Worm (Caenorhabditis elegans) whole organism, young adult: Measurements from ENCODE around the gene acbp-4.

Experiments used
- K12H6.12 ChIP-seq: fragments of 200-800 bp; sonication (Bioruptor generic); optimal IDR thresholded peaks from 2 replicates; lab custom pipeline; 2018; ENCODE audit warnings: mild to moderate bottlenecking, missing genetic modification characterization, missing compliant biosample characterization
- Y95B8A.8 ChIP-seq: fragments of 200-800 bp; sonication (Bioruptor generic); IDR thresholded peaks from 2 replicates; pipeline ENCODE4 v1.3.6; 2022; ENCODE audit warnings: missing genetic modification reagents, missing genetic modification characterization, missing compliant biosample characterization
- ZK185.1 ChIP-seq: sonication (generic microtip); optimal IDR thresholded peaks from 2 replicates; lab custom pipeline; 2016; ENCODE audit warnings: mild to moderate bottlenecking, missing genetic modification characterization, missing compliant biosample characterization; ENCODE audit not compliant: poor library complexity, severe bottlenecking
- ama-1 ChIP-seq, 3 experiments: fragments of 150-350 bp in 1 of 3; sonication (generic microtip) in 2 of 3; optimal IDR thresholded peaks; 2 replicates each; lab custom pipeline; 2014 to 2018; ENCODE audit warnings: missing biosample characterization in 2 of 3, missing genetic modification characterization in 2 of 3, missing genetic modification reagents in 2 of 3
- attf-5 ChIP-seq: fragments of 200-800 bp; sonication (Bioruptor generic); optimal IDR thresholded peaks from 2 replicates; lab custom pipeline; 2018; ENCODE audit warnings: mild to moderate bottlenecking, missing genetic modification characterization, missing compliant biosample characterization
- bed-1 ChIP-seq: fragments of 200-800 bp; sonication (Bioruptor generic); IDR thresholded peaks from 2 replicates; pipeline ENCODE4 v1.3.6; 2022; ENCODE audit warnings: missing genetic modification reagents, missing genetic modification characterization, missing compliant biosample characterization
- ccch-3 ChIP-seq: fragments of 200-800 bp; sonication (Bioruptor generic); optimal IDR thresholded peaks from 2 replicates; lab custom pipeline; 2018; ENCODE audit warnings: mild to moderate bottlenecking, missing genetic modification characterization, missing compliant biosample characterization
- ceh-100 ChIP-seq: fragments of 200-800 bp; sonication (Bioruptor generic); IDR thresholded peaks from 2 replicates; pipeline ENCODE4 v1.3.6; 2022; ENCODE audit warnings: missing genetic modification reagents, missing genetic modification characterization, missing compliant biosample characterization
- ceh-27 ChIP-seq: fragments of 200-800 bp; sonication (Bioruptor generic); optimal IDR thresholded peaks from 2 replicates; lab custom pipeline; 2018; ENCODE audit warnings: mild to moderate bottlenecking, missing genetic modification characterization, moderate library complexity, missing compliant biosample characterization
- ceh-91 ChIP-seq: fragments of 200-800 bp; sonication (Bioruptor generic); IDR thresholded peaks from 2 replicates; pipeline ENCODE4 v1.3.6; 2022; ENCODE audit warnings: missing genetic modification reagents, missing genetic modification characterization, missing compliant biosample characterization
- dpl-1 ChIP-seq: fragments of 150-350 bp; optimal IDR thresholded peaks from 2 replicates; lab custom pipeline; 2014; ENCODE audit warnings: missing biosample characterization, missing genetic modification reagents, missing genetic modification characterization
- efl-1 ChIP-seq: fragments of 150-350 bp; optimal IDR thresholded peaks from 2 replicates; lab custom pipeline; 2014; ENCODE audit warnings: missing biosample characterization, missing genetic modification reagents, missing genetic modification characterization
- ekl-4 ChIP-seq: fragments of 200-800 bp; sonication (Bioruptor generic); IDR thresholded peaks from 2 replicates; pipeline ENCODE4 v1.3.6; 2022; ENCODE audit warnings: missing genetic modification reagents, missing genetic modification characterization, missing compliant biosample characterization
- him-1 ChIP-seq: sonication (generic microtip); optimal IDR thresholded peaks from 2 replicates; lab custom pipeline; 2016; ENCODE audit warnings: missing genotype, missing genetic modification reagents, missing genetic modification characterization, missing compliant biosample characterization
- hlh-26 ChIP-seq: fragments of 200-800 bp; sonication (Bioruptor generic); conservative IDR thresholded peaks from 2 replicates; pipeline ENCODE4 v1.3.6; 2022; ENCODE audit warnings: missing genetic modification reagents, missing genetic modification characterization, missing compliant biosample characterization
- hmg-1.2 ChIP-seq: fragments of 200-800 bp; sonication (Bioruptor generic); IDR thresholded peaks from 2 replicates; pipeline ENCODE4 v1.3.6; 2022; ENCODE audit warnings: missing genetic modification reagents, missing genetic modification characterization, missing compliant biosample characterization
- let-526 ChIP-seq: fragments of 200-800 bp; sonication (Bioruptor generic); IDR thresholded peaks from 2 replicates; pipeline ENCODE4 v1.3.6; 2022; ENCODE audit warnings: missing genetic modification reagents, missing genetic modification characterization, missing compliant biosample characterization
- let-607 ChIP-seq, 2 experiments: fragments of 200-800 bp in 1 of 2; sonication (Bioruptor generic) in 1 of 2; sonication (generic microtip) in 1 of 2; optimal IDR thresholded peaks; 2 replicates each; lab custom pipeline; 2016 to 2018; ENCODE audit warnings: mild to moderate bottlenecking in 2 of 2, missing compliant biosample characterization in 2 of 2, missing genetic modification characterization in 2 of 2, moderate library complexity in 2 of 2, missing genotype in 1 of 2
- lin-35 ChIP-seq, 3 experiments: fragments of 150-350 bp in 2 of 3; sonication (generic microtip) in 1 of 3; optimal IDR thresholded peaks; 2 replicates each; lab custom pipeline; 2014 to 2018; ENCODE audit warnings: missing biosample characterization in 3 of 3, missing genetic modification characterization in 3 of 3, missing genetic modification reagents in 3 of 3
- lin-54 ChIP-seq: fragments of 200-800 bp; sonication (Bioruptor generic); optimal IDR thresholded peaks from 2 replicates; lab custom pipeline; 2018; ENCODE audit warnings: mild to moderate bottlenecking, missing genetic modification characterization, missing compliant biosample characterization
- mcd-1 ChIP-seq: fragments of 200-800 bp; sonication (Bioruptor generic); IDR thresholded peaks from 2 replicates; pipeline ENCODE4 v1.3.6; 2022; ENCODE audit warnings: missing genetic modification reagents, missing genetic modification characterization, missing compliant biosample characterization
- nfya-1 ChIP-seq: sonication (generic microtip); optimal IDR thresholded peaks from 2 replicates; lab custom pipeline; 2017; ENCODE audit warnings: antibody characterized with exemption, missing compliant biosample characterization, missing genetic modification characterization, borderline replicate concordance; ENCODE audit not compliant: insufficient read depth
- nfyb-1 ChIP-seq: fragments of 200-800 bp; sonication (Bioruptor generic); IDR thresholded peaks from 2 replicates; pipeline ENCODE4 v1.3.6; 2022; ENCODE audit warnings: missing genetic modification reagents, missing genetic modification characterization, missing compliant biosample characterization
- nhr-80 ChIP-seq: sonication (generic microtip); optimal IDR thresholded peaks from 2 replicates; lab custom pipeline; 2016; ENCODE audit warnings: missing genetic modification characterization, missing compliant biosample characterization
- repo-1 ChIP-seq: sonication (generic microtip); optimal IDR thresholded peaks from 2 replicates; lab custom pipeline; 2017; ENCODE audit warnings: mild to moderate bottlenecking, missing genetic modification characterization, missing compliant biosample characterization
- sdz-38 ChIP-seq: sonication (generic microtip); optimal IDR thresholded peaks from 2 replicates; lab custom pipeline; 2016; ENCODE audit warnings: missing genotype, missing genetic modification characterization, missing compliant biosample characterization
- snpc-1.3 ChIP-seq: sonication (generic microtip); optimal IDR thresholded peaks from 2 replicates; lab custom pipeline; 2017; ENCODE audit warnings: missing genetic modification characterization, mild to moderate bottlenecking, missing compliant biosample characterization, antibody characterized with exemption, moderate library complexity, missing genotype, missing genetic modification reagents; ENCODE audit not compliant: insufficient read depth
- snpc-3.4 ChIP-seq: sonication (generic microtip); optimal IDR thresholded peaks from 2 replicates; lab custom pipeline; 2017; ENCODE audit warnings: missing genetic modification characterization, mild to moderate bottlenecking, missing compliant biosample characterization, antibody characterized with exemption, moderate library complexity, missing genotype, missing genetic modification reagents
- snpc-4 ChIP-seq, 5 experiments: fragments of 150-350 bp in 1 of 5; sonication (generic microtip) in 4 of 5; optimal IDR thresholded peaks; 2 replicates each; lab custom pipeline; 2014 to 2018; ENCODE audit warnings: missing genetic modification characterization in 5 of 5, missing biosample characterization in 3 of 5, antibody characterized with exemption in 2 of 5, mild to moderate bottlenecking in 2 of 5, missing compliant biosample characterization in 2 of 5, missing genotype in 2 of 5, moderate library complexity in 2 of 5, missing genetic modification reagents in 1 of 5
- somi-1 ChIP-seq: fragments of 200-800 bp; sonication (Bioruptor generic); optimal IDR thresholded peaks from 2 replicates; lab custom pipeline; 2018; ENCODE audit warnings: mild to moderate bottlenecking, missing genetic modification characterization, missing compliant biosample characterization
- tbp1 ChIP-seq: fragments of 200-800 bp; sonication (Bioruptor generic); optimal IDR thresholded peaks from 2 replicates; lab custom pipeline; 2018; ENCODE audit warnings: mild to moderate bottlenecking, missing genetic modification characterization, missing compliant biosample characterization
- tbx-9 ChIP-seq: sonication (generic microtip); optimal IDR thresholded peaks from 2 replicates; lab custom pipeline; 2016; ENCODE audit warnings: borderline replicate concordance, missing genetic modification characterization, inconsistent platforms, missing compliant biosample characterization
- unc-62 ChIP-seq: fragments of 150-350 bp; optimal IDR thresholded peaks from 2 replicates; lab custom pipeline; 2014; ENCODE audit warnings: missing biosample characterization, missing genetic modification reagents, missing genetic modification characterization
- ztf-18 ChIP-seq: sonication (generic microtip); optimal IDR thresholded peaks from 2 replicates; lab custom pipeline; 2016; ENCODE audit warnings: missing genotype, mild to moderate bottlenecking, missing genetic modification characterization, missing compliant biosample characterization
- ztf-3 ChIP-seq: fragments of 200-800 bp; sonication (Bioruptor generic); optimal IDR thresholded peaks from 2 replicates; lab custom pipeline; 2018; ENCODE audit warnings: mild to moderate bottlenecking, missing genetic modification characterization, missing compliant biosample characterization

Gene acbp-4

ce11 chrIII:7277228-7277627 lies 31.7 kb downstream of the acbp-4 start, which contains the start of the genes spot-1 and B0361.11:
spot-1 (minus strand) TSS chrIII:7277274.
B0361.11 (plus strand) TSS chrIII:7277599.
- no peak for TF ChIP-seq nhr-80 (tag; lab: Kevin White, UChicago)
- TF ChIP-seq ccch-3 (GFP tag; lab: Kevin White, UChicago) = no peak
- peak; percentile 88 for TF ChIP-seq mcd-1 (GFP tag; lab: Robert Waterston, UW)
- peak; percentile 75 for TF ChIP-seq efl-1 (GFP tag; lab: Kevin White, UChicago)
- no peak for TF ChIP-seq snpc-1.3 (tag; lab: Kevin White, UChicago)
- no peak for TF ChIP-seq repo-1 (tag; lab: Kevin White, UChicago)
- TF ChIP-seq ama-1 (optimal IDR thresholded peaks at IDR 0.05; lab: Kevin White, UChicago) = no peak
- TF ChIP-seq ama-1 (GFP tag; optimal IDR thresholded peaks at IDR 0.05; lab: Kevin White, UChicago) = no peak
- no peak for TF ChIP-seq ekl-4 (GFP tag; lab: Robert Waterston, UW)
- TF ChIP-seq nfyb-1 (GFP tag; lab: Robert Waterston, UW) = no peak
- peak; percentile 87 for TF ChIP-seq lin-54 (GFP tag; lab: Kevin White, UChicago)
- TF ChIP-seq unc-62 (GFP tag; lab: Kevin White, UChicago) = no peak
- no peak for TF ChIP-seq attf-5 (GFP tag; lab: Kevin White, UChicago)
- no peak for TF ChIP-seq ztf-18
- no peak for TF ChIP-seq snpc-4 (GFP tag; optimal IDR thresholded peaks at IDR 0.05; lab: Kevin White, UChicago)
- peak in 2 of 4 experiments; percentile 12 to 48 for TF ChIP-seq snpc-4 (tag; optimal IDR thresholded peaks at IDR 0.05; lab: Kevin White, UChicago)
- TF ChIP-seq dpl-1 (GFP tag; lab: Kevin White, UChicago) = peak; percentile 42
- no peak for TF ChIP-seq snpc-3.4
- no peak for TF ChIP-seq Y95B8A.8 (GFP tag; lab: Robert Waterston, UW)
- no peak for TF ChIP-seq ceh-91 (GFP tag; lab: Robert Waterston, UW)
- no peak for TF ChIP-seq sdz-38 (tag; lab: Kevin White, UChicago)
- TF ChIP-seq ZK185.1 = no peak
- no peak for TF ChIP-seq ceh-100 (GFP tag; lab: Robert Waterston, UW)
- TF ChIP-seq tbp1 (GFP tag; lab: Kevin White, UChicago) = no peak
- no peak for TF ChIP-seq tbx-9 (tag; lab: Kevin White, UChicago)
- no peak for TF ChIP-seq hlh-26 (GFP tag; lab: Robert Waterston, UW)
- TF ChIP-seq lin-35 (GFP tag; optimal IDR thresholded peaks at IDR 0.05; lab: Kevin White, UChicago) = peak; percentile 1 to 77 (median 27)
- TF ChIP-seq K12H6.12 (tag; lab: Kevin White, UChicago) = no peak

DNA sequence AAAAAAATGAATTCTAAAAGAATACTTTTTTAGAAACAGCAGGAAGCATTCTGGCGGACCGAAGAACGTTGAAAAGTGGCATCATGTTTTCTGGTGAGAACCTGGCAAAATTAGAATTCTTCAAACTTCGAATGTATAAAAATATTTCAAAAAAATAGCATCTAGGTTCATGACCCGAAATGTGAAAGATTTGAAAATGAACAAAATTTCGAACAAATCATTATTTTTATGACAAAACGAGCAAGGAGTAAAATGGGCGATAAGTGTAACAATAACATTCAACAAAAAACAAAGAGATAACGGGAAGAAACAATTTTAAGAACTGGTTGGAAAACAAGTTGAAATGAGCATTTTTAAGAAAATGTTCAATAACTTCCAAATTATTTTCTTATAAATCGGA lies 33.6 kb downstream of the acbp-4 start, which contains the start of gene psd-1:
Gene psd-1 (minus strand): TSS at position 101 of the 400 bp plus-strand sequence.
- TF ChIP-seq ztf-3 (GFP tag; lab: Kevin White, UChicago) = no peak
- TF ChIP-seq hmg-1.2 = no peak
- no peak for TF ChIP-seq bed-1 (GFP tag; lab: Robert Waterston, UW)
- no peak for TF ChIP-seq ceh-27 (GFP tag; lab: Kevin White, UChicago)
- no peak for TF ChIP-seq nfya-1 (tag; lab: Kevin White, UChicago)
- no peak for TF ChIP-seq let-526 (GFP tag; lab: Robert Waterston, UW)
- TF ChIP-seq him-1 (tag; lab: Kevin White, UChicago) = no peak
- no peak for TF ChIP-seq somi-1 (GFP tag; lab: Kevin White, UChicago)
- TF ChIP-seq let-607 (tag; optimal IDR thresholded peaks at IDR 0.05; lab: Kevin White, UChicago) = no peak
